Fruit fly (Drosophila melanogaster) whole organism, embryonic: Measurements from ENCODE around the gene Rnf146.

Experiments used
- ATbp ChIP-seq: fragments of 200-800 bp; sonication (Bioruptor generic); optimal IDR thresholded peaks from 2 replicates; lab custom pipeline; 2017; ENCODE audit warnings: missing biosample characterization, mild to moderate bottlenecking, missing genetic modification characterization, missing genetic modification reagents
- BEAF-32 ChIP-seq: fragments of 200-800 bp; sonication (Bioruptor generic); optimal IDR thresholded peaks from 3 replicates; lab custom pipeline; 2017; ENCODE audit warnings: missing biosample characterization, missing genetic modification characterization, mild to moderate bottlenecking, moderate library complexity, missing genetic modification reagents
- C15 ChIP-seq: fragments of 200-800 bp; sonication (Bioruptor generic); IDR thresholded peaks from 3 replicates; pipeline ENCODE4 v1.3.6; 2022; ENCODE audit warnings: missing biosample characterization, missing genetic modification characterization
- CG10274 ChIP-seq: fragments of 200-800 bp; sonication (Bioruptor generic); optimal IDR thresholded peaks from 3 replicates; lab custom pipeline; 2017; ENCODE audit warnings: missing biosample characterization, mild to moderate bottlenecking, missing genetic modification characterization
- CG10431 ChIP-seq: fragments of 200-800 bp; sonication (Bioruptor generic); optimal IDR thresholded peaks from 3 replicates; lab custom pipeline; 2018; ENCODE audit warnings: missing biosample characterization, mild to moderate bottlenecking, missing genetic modification characterization
- CG11398 ChIP-seq: fragments of 200-800 bp; sonication (Bioruptor generic); optimal IDR thresholded peaks from 2 replicates; lab custom pipeline; 2016; ENCODE audit warnings: missing biosample characterization, missing genetic modification characterization
- CG12744 ChIP-seq: fragments of 200-800 bp; sonication (Bioruptor generic); optimal IDR thresholded peaks from 2 replicates; lab custom pipeline; 2016; ENCODE audit warnings: missing biosample characterization, missing genetic modification characterization
- CG13424 ChIP-seq: fragments of 200-800 bp; sonication (Bioruptor generic); optimal IDR thresholded peaks from 2 replicates; lab custom pipeline; 2019; ENCODE audit warnings: missing biosample characterization, mild to moderate bottlenecking, missing genetic modification characterization, moderate library complexity
- CG14860 ChIP-seq: fragments of 200-800 bp; sonication (Bioruptor generic); IDR thresholded peaks from 3 replicates; pipeline ENCODE4 v1.3.6; 2022; ENCODE audit warnings: missing biosample characterization, missing genetic modification characterization; ENCODE audit not compliant: partially characterized antibody
- CG15269 ChIP-seq: fragments of 200-800 bp; sonication (Bioruptor generic); optimal IDR thresholded peaks from 2 replicates; lab custom pipeline; 2018; ENCODE audit warnings: missing biosample characterization, mild to moderate bottlenecking, missing genetic modification characterization, moderate library complexity
- CG1647 ChIP-seq: fragments of 200-800 bp; sonication (Bioruptor generic); optimal IDR thresholded peaks from 3 replicates; lab custom pipeline; 2016; ENCODE audit warnings: missing biosample characterization, missing genetic modification characterization
- CG16779 ChIP-seq: fragments of 200-800 bp; sonication (Bioruptor generic); IDR thresholded peaks from 2 replicates; pipeline ENCODE4 v1.3.6; 2022; ENCODE audit warnings: missing biosample characterization, missing genetic modification characterization
- CG17802 ChIP-seq: fragments of 200-800 bp; sonication (Bioruptor generic); optimal IDR thresholded peaks from 2 replicates; lab custom pipeline; 2018; ENCODE audit warnings: missing biosample characterization, mild to moderate bottlenecking, missing genetic modification characterization, moderate library complexity
- CG2678 ChIP-seq: fragments of 200-800 bp; sonication (Bioruptor generic); optimal IDR thresholded peaks from 3 replicates; lab custom pipeline; 2019; ENCODE audit warnings: missing biosample characterization, mild to moderate bottlenecking, missing genetic modification characterization, moderate library complexity
- CG31388 ChIP-seq: fragments of 200-800 bp; sonication (Bioruptor generic); optimal IDR thresholded peaks from 2 replicates; lab custom pipeline; 2016; ENCODE audit warnings: missing biosample characterization, missing genetic modification characterization
- CG3281 ChIP-seq: fragments of 200-800 bp; sonication (Bioruptor generic); optimal IDR thresholded peaks from 3 replicates; lab custom pipeline; 2017; ENCODE audit warnings: missing biosample characterization, mild to moderate bottlenecking, missing genetic modification characterization
- CG4282 ChIP-seq: fragments of 200-800 bp; sonication (Bioruptor generic); optimal IDR thresholded peaks from 2 replicates; lab custom pipeline; 2016; ENCODE audit warnings: missing biosample characterization, missing genetic modification characterization
- CG43689 ChIP-seq: fragments of 200-800 bp; sonication (Bioruptor generic); IDR thresholded peaks from 2 replicates; pipeline ENCODE4 v1.3.6; 2022; ENCODE audit warnings: missing biosample characterization, missing genetic modification characterization
- CG4617 ChIP-seq: fragments of 200-800 bp; sonication (Bioruptor generic); optimal IDR thresholded peaks from 3 replicates; lab custom pipeline; 2016; ENCODE audit warnings: missing biosample characterization, missing genetic modification characterization, borderline replicate concordance
- CG8089 ChIP-seq: fragments of 200-800 bp; sonication (Bioruptor generic); optimal IDR thresholded peaks from 3 replicates; lab custom pipeline; 2016; ENCODE audit warnings: missing biosample characterization, missing genetic modification characterization
- D19A ChIP-seq: fragments of 200-800 bp; optimal IDR thresholded peaks from 3 replicates; lab custom pipeline; 2019; ENCODE audit warnings: missing biosample characterization, mild to moderate bottlenecking, missing genetic modification characterization, moderate library complexity
- Dek ChIP-seq: fragments of 200-800 bp; sonication (Bioruptor generic); optimal IDR thresholded peaks from 3 replicates; lab custom pipeline; 2019; ENCODE audit warnings: missing biosample characterization, mild to moderate bottlenecking, missing genetic modification characterization, moderate library complexity
- Dip2 ChIP-seq: fragments of 200-800 bp; sonication (Bioruptor generic); IDR thresholded peaks from 2 replicates; pipeline ENCODE4 v1.3.6; 2022; ENCODE audit warnings: missing biosample characterization, missing genetic modification characterization
- Dref ChIP-seq: fragments of 200-800 bp; sonication (Bioruptor generic); IDR thresholded peaks from 2 replicates; pipeline ENCODE4 v1.3.6; 2022; ENCODE audit warnings: missing biosample characterization, missing genetic modification characterization
- E2f1 ChIP-seq: fragments of 200-800 bp; sonication (Bioruptor generic); IDR thresholded peaks from 2 replicates; pipeline ENCODE4 v1.3.6; 2022; ENCODE audit warnings: missing biosample characterization, missing genetic modification characterization
- H2.0 ChIP-seq: fragments of 200-800 bp; sonication (Bioruptor generic); IDR thresholded peaks from 2 replicates; pipeline ENCODE4 v1.3.6; 2022; ENCODE audit warnings: missing biosample characterization, missing genetic modification characterization
- MBD-R2 ChIP-seq: fragments of 200-800 bp; sonication (Bioruptor generic); IDR thresholded peaks from 2 replicates; pipeline ENCODE4 v1.3.6; 2022; ENCODE audit warnings: missing biosample characterization, missing genetic modification characterization
- NK7.1 ChIP-seq: fragments of 200-800 bp; sonication (Bioruptor generic); optimal IDR thresholded peaks from 3 replicates; lab custom pipeline; 2016; ENCODE audit warnings: missing biosample characterization, missing genetic modification characterization
- PHDP ChIP-seq: fragments of 200-800 bp; sonication (Bioruptor generic); optimal IDR thresholded peaks from 3 replicates; lab custom pipeline; 2018; ENCODE audit warnings: missing biosample characterization, mild to moderate bottlenecking, missing genetic modification characterization, moderate library complexity
- Side ChIP-seq: fragments of 200-800 bp; sonication (Bioruptor generic); optimal IDR thresholded peaks from 2 replicates; lab custom pipeline; 2016; ENCODE audit warnings: missing biosample characterization, missing genetic modification characterization
- Sox102F ChIP-seq: fragments of 200-800 bp; sonication (Bioruptor generic); optimal IDR thresholded peaks from 2 replicates; lab custom pipeline; 2018; ENCODE audit warnings: missing biosample characterization, mild to moderate bottlenecking, missing genetic modification characterization, moderate library complexity
- Stat92E ChIP-seq, 3 experiments: fragments of >200 bp in 2 of 3; fragments of 200-800 bp in 1 of 3; sonication (Bioruptor generic) in 1 of 3; optimal IDR thresholded peaks; 2 replicates each; lab custom pipeline; 2017 to 2019; ENCODE audit warnings: missing biosample characterization in 3 of 3, missing genetic modification characterization in 3 of 3, mild to moderate bottlenecking in 1 of 3, moderate library complexity in 1 of 3
- Xrp1 ChIP-seq: fragments of 200-800 bp; sonication (Bioruptor generic); IDR thresholded peaks from 2 replicates; pipeline ENCODE4 v1.3.6; 2022; ENCODE audit warnings: missing biosample characterization, missing genetic modification characterization
- ap ChIP-seq: fragments of 200-800 bp; sonication (Bioruptor generic); IDR thresholded peaks from 2 replicates; pipeline ENCODE4 v1.3.6; 2022; ENCODE audit warnings: missing biosample characterization, missing genetic modification characterization
- bbx ChIP-seq: fragments of 200-800 bp; sonication (Bioruptor generic); IDR thresholded peaks from 2 replicates; pipeline ENCODE4 v1.3.6; 2022; ENCODE audit warnings: missing biosample characterization, missing genetic modification characterization; ENCODE audit not compliant: partially characterized antibody
- cas ChIP-seq: fragments of 200-800 bp; sonication (Bioruptor generic); IDR thresholded peaks from 2 replicates; pipeline ENCODE4 v1.3.6; 2022; ENCODE audit warnings: missing biosample characterization, missing genetic modification characterization
- da ChIP-seq: fragments of 200-800 bp; sonication (Bioruptor generic); optimal IDR thresholded peaks from 2 replicates; lab custom pipeline; 2016; ENCODE audit warnings: missing biosample characterization, missing genetic modification characterization
- dmrt11E ChIP-seq: fragments of 200-800 bp; sonication (Bioruptor generic); optimal IDR thresholded peaks from 3 replicates; lab custom pipeline; 2018; ENCODE audit warnings: missing biosample characterization, mild to moderate bottlenecking, missing genetic modification characterization, moderate library complexity
- fd64A ChIP-seq: fragments of 200-800 bp; sonication (Bioruptor generic); optimal IDR thresholded peaks from 3 replicates; lab custom pipeline; 2018; ENCODE audit warnings: missing biosample characterization, mild to moderate bottlenecking, missing genetic modification characterization
- gfzf ChIP-seq: fragments of 200-800 bp; sonication (Bioruptor generic); optimal IDR thresholded peaks from 2 replicates; lab custom pipeline; 2016; ENCODE audit warnings: missing biosample characterization, mild to moderate bottlenecking, missing genetic modification characterization, moderate library complexity
- luna ChIP-seq: fragments of 200-800 bp; sonication (Bioruptor generic); optimal IDR thresholded peaks from 2 replicates; lab custom pipeline; 2016; ENCODE audit warnings: missing biosample characterization, missing genetic modification characterization
- nom ChIP-seq: fragments of 200-800 bp; sonication (Bioruptor generic); optimal IDR thresholded peaks from 2 replicates; lab custom pipeline; 2017; ENCODE audit warnings: missing biosample characterization, missing genetic modification characterization, mild to moderate bottlenecking, moderate library complexity, missing genetic modification reagents
- onecut ChIP-seq: fragments of 200-800 bp; sonication (Bioruptor generic); IDR thresholded peaks from 2 replicates; pipeline ENCODE4 v1.3.6; 2022; ENCODE audit warnings: missing biosample characterization, missing genetic modification characterization
- peb ChIP-seq: fragments of 200-800 bp; sonication (Bioruptor generic); IDR thresholded peaks from 2 replicates; pipeline ENCODE4 v1.3.6; 2022; ENCODE audit warnings: missing biosample characterization, missing genetic modification characterization
- phol ChIP-seq: fragments of 200-800 bp; sonication (Bioruptor generic); optimal IDR thresholded peaks from 3 replicates; lab custom pipeline; 2018; ENCODE audit warnings: missing biosample characterization, mild to moderate bottlenecking, missing genetic modification characterization, moderate library complexity
- sug ChIP-seq: fragments of 200-800 bp; optimal IDR thresholded peaks from 2 replicates; lab custom pipeline; 2019; ENCODE audit warnings: missing biosample characterization, mild to moderate bottlenecking, missing genetic modification characterization, moderate library complexity
- tup ChIP-seq: fragments of 200-800 bp; sonication (Bioruptor generic); optimal IDR thresholded peaks from 2 replicates; lab custom pipeline; 2016; ENCODE audit warnings: missing biosample characterization, mild to moderate bottlenecking, missing genetic modification characterization, moderate library complexity
- unc-4 ChIP-seq: fragments of 200-800 bp; sonication (Bioruptor generic); IDR thresholded peaks from 2 replicates; pipeline ENCODE4 v1.3.6; 2022; ENCODE audit warnings: missing biosample characterization, missing genetic modification characterization; ENCODE audit not compliant: partially characterized antibody
- zfh1 ChIP-seq: fragments of 200-800 bp; sonication (Bioruptor generic); IDR thresholded peaks from 3 replicates; pipeline ENCODE4 v1.3.6; 2022; ENCODE audit warnings: missing biosample characterization, missing genetic modification characterization

Gene Rnf146

DNA sequence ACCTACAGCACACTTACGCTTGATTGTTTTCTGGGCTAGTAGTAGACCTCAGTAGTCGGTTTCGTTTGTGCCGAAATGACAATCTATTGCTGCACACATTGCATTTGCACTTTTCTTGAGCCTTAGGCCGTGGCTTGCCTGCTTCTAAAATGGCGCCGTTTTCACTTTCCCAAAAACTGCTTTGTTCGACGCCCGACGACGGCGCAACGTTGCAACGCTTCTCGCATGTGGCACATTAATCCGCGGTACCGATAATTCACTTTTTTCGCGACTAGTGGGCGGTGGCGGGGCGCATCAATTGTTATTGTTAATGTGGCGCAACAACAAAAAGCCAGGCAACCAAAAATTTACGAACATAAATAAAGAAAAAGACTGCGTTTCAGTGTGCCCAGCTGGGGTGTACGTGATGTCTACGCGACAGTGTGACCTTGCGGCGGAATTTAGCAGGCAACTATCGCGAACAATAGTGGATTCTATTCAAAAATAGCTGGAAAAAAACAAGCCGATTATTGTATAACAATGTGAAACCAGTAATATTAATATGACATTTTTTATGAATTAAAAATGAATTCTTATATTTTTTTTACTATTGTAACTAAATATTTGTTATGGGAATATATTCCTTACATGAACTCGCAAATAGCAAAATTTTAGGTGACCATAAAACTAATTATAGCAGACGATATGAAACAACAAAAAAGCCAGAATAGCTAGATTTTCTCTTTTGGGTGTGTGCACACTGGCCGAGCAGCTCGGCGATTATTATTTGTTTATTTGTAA, 44.1 kb downstream of the Rnf146 start, which contains the start of the genes ash1 and Taf6 (continued):
- no peak for TF ChIP-seq Sox102F (GFP tag; lab: Kevin White, UChicago)
- no peak for TF ChIP-seq zfh1 (GFP tag; lab: Robert Waterston, UW)
- TF ChIP-seq CG12744 (GFP tag; lab: Kevin White, UChicago): no peak
- no peak for TF ChIP-seq CG17802
- no peak for TF ChIP-seq CG8089
- no peak for TF ChIP-seq luna
- TF ChIP-seq BEAF-32 (GFP tag; lab: Kevin White, UChicago): peak; percentile 89
- peak; percentile 30; the same call in 1 of the 2 replicates for TF ChIP-seq Dref (GFP tag; lab: Robert Waterston, UW)
- TF ChIP-seq C15: no peak
- TF ChIP-seq Xrp1 (GFP tag; lab: Robert Waterston, UW): no peak
- no peak for TF ChIP-seq CG4282 (GFP tag; lab: Kevin White, UChicago)
- peak; percentile 16 for TF ChIP-seq CG13424 (tag; lab: Kevin White, UChicago)
- peak; percentile 48 for TF ChIP-seq MBD-R2 (GFP tag; lab: Robert Waterston, UW)
- TF ChIP-seq Dek (tag; lab: Kevin White, UChicago): no peak
- TF ChIP-seq CG10431 (GFP tag; lab: Kevin White, UChicago): no peak
- TF ChIP-seq D19A (tag; lab: Kevin White, UChicago): no peak
- TF ChIP-seq CG3281 (GFP tag; lab: Kevin White, UChicago): no peak
- no peak for TF ChIP-seq NK7.1 (GFP tag; lab: Kevin White, UChicago)
- no peak for TF ChIP-seq H2.0 (GFP tag; lab: Robert Waterston, UW)
- TF ChIP-seq CG31388 (GFP tag; lab: Kevin White, UChicago): no peak
- TF ChIP-seq ap: no peak
- peak; percentile 80 for TF ChIP-seq gfzf (GFP tag; lab: Kevin White, UChicago)
- no peak for TF ChIP-seq Dip2 (GFP tag; lab: Robert Waterston, UW)
- no peak for TF ChIP-seq CG10274
- no peak for TF ChIP-seq ATbp (GFP tag; lab: Kevin White, UChicago)
- no peak for TF ChIP-seq CG1647 (GFP tag; lab: Kevin White, UChicago)
- peak; percentile 50; the same call in 1 of the 3 replicates for TF ChIP-seq CG14860 (GFP tag; lab: Robert Waterston, UW)
- no peak for TF ChIP-seq CG2678 (tag; lab: Kevin White, UChicago)
- no peak for TF ChIP-seq CG43689 (GFP tag; lab: Robert Waterston, UW)
- TF ChIP-seq E2f1 (GFP tag; lab: Robert Waterston, UW): no peak
- TF ChIP-seq phol (tag; lab: Kevin White, UChicago): peak; percentile 71
- no peak for TF ChIP-seq cas (GFP tag; lab: Robert Waterston, UW)
- TF ChIP-seq bbx (GFP tag; lab: Robert Waterston, UW): 0 out of 2 replicates have a peak, but pooled peaks have one; percentile 20
- TF ChIP-seq Side (GFP tag; lab: Kevin White, UChicago): no peak
- no peak for TF ChIP-seq peb (GFP tag; lab: Robert Waterston, UW)
- peak; percentile 11 for TF ChIP-seq dmrt11E
- TF ChIP-seq CG4617 (GFP tag; lab: Kevin White, UChicago): peak; percentile 67
- no peak for TF ChIP-seq da (GFP tag; lab: Kevin White, UChicago)
- TF ChIP-seq tup: no peak
- TF ChIP-seq PHDP (tag; lab: Kevin White, UChicago): no peak
- TF ChIP-seq CG11398 (GFP tag; lab: Kevin White, UChicago): no peak
- no peak for TF ChIP-seq CG16779
- TF ChIP-seq onecut (GFP tag; lab: Robert Waterston, UW): no peak
- peak; percentile 73 for TF ChIP-seq unc-4
- TF ChIP-seq sug (tag; lab: Kevin White, UChicago): no peak
- no peak for TF ChIP-seq CG15269 (tag; lab: Kevin White, UChicago)
- no peak for TF ChIP-seq fd64A
- no peak for TF ChIP-seq nom
- TF ChIP-seq Stat92E (GFP tag; optimal IDR thresholded peaks at IDR 0.05; lab: Kevin White, UChicago): no peak
